Worm (Caenorhabditis elegans) whole organism, young adult: ENCODE results near the gene acdh-2.

Experiments
- chd-7 ChIP-seq: sonication (generic microtip); optimal IDR thresholded peaks from 2 replicates; lab custom pipeline; 2016; ENCODE audit warnings: mild to moderate bottlenecking, missing genetic modification characterization, moderate library complexity, missing compliant biosample characterization
- efl-1 ChIP-seq: fragments of 150-350 bp; optimal IDR thresholded peaks from 2 replicates; lab custom pipeline; 2014; ENCODE audit warnings: missing biosample characterization, missing genetic modification reagents, missing genetic modification characterization

DNA sequence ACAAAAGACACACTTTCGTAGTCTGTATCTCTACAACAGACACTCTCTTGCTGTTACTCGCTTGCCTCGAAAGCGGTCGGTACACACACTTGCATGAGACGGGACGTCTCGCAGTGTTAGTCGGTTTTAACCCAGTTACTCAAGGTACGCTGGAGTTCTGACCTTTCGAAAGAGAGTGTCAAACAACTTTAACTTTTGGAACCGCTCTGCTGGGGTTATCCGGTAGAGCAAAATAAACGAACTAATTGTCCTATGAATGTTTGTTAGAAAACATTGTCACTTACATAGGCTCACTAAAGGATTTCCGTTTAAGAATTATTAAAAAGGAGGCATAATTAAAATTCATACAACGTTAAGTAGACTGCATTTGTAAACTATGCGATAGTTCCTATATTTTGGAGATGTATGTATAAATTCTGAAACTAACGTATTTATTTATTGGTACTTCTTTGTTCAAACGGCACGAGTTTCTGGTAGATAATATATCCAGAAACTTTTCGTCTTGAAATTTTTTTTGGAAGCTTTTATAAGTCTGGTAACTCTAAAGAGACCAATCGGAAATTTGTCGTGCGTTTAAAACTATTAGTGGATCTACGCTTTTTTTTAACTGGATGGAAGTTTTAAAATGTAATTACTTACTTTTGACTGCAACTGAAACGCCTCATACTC, 3.7 kb downstream of the acdh-2 start:
- peak; percentile 47 for TF ChIP-seq efl-1 (GFP tag; lab: Kevin White, UChicago)
- peak; percentile 97 for TF ChIP-seq chd-7
